Fruit fly (Drosophila melanogaster) S2 (cell line): ENCODE measurements around the gene CG18094.

ENCODE experiments used
- CG8478 ChIP-seq: fragments of >200 bp; optimal IDR thresholded peaks from 2 replicates; lab custom pipeline; 2018
- CTCF ChIP-seq, 2 experiments: fragments of >200 bp; optimal IDR thresholded peaks; 2 replicates each; lab custom pipeline; 2018

dm6 chr2L:19441791-19442190 lies 48.3 kb upstream of the CG18094 start, which contains the start of gene RanGAP:
- no peak for TF ChIP-seq CTCF (optimal IDR thresholded peaks at IDR 0.05; lab: Kevin White, UChicago)
- no peak for TF ChIP-seq CG8478
